Worm (Caenorhabditis elegans): ENCODE data around the gene strm-1.

DNA sequence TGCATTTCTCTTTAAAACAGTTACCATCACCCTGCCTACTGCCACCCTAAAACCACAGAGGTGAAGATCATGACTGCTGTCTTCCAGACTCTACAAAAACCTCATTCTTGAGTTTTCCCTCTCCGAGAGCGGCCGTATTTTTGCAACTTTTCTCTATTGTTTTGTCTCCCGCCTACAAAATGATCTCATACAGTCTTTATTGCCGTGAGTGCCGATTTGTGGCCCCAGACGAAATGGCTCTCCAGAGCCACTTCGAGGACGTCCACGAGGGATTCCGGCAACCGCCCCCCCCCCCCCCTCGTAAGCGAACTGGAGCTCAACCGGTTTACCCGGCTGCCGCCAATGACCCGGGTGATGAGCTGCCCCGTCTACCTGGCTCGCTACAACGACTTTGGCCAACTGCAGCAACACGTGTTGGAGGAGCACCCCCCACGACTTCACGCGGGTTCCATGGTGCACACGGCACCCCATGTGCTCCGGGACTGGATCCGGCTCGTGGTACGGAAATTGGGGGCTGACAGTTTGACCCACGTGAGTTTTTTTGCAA, 23.0 kb downstream of the strm-1 start:
- TF ChIP-seq nhr-77 (tag; optimal IDR thresholded peaks at IDR 0.05) (no peak), blmp-1 (tag; optimal IDR thresholded peaks at IDR 0.05) (no peak), lin-15B (tag; optimal IDR thresholded peaks at IDR 0.05) (no peak), nhr-90 (tag; optimal IDR thresholded peaks at IDR 0.05; ENCODE audit: poor library complexity) (no peak)
